Fruit fly (Drosophila melanogaster) whole organism: Measurements from ENCODE around the gene ScsbetaG.
A peak's percentile ranks its signal among the peaks of the same experiment; 100 is the strongest.

Source experiments
- CG8478 ChIP-seq: fragments of >200 bp; optimal IDR thresholded peaks from 2 replicates; lab custom pipeline; 2018; ENCODE audit warnings: inconsistent platforms
- Dll ChIP-seq: fragments of >200 bp; optimal IDR thresholded peaks from 2 replicates; lab custom pipeline; 2017
- EcR ChIP-seq, 2 experiments: fragments of >200 bp; optimal IDR thresholded peaks; 2 replicates each; lab custom pipeline; 2017; ENCODE audit warnings: missing biosample characterization in 2 of 2, missing genetic modification characterization in 2 of 2, missing genetic modification reagents in 2 of 2
- pan ChIP-seq: fragments of >200 bp; optimal IDR thresholded peaks from 2 replicates; lab custom pipeline; 2017
- psq ChIP-seq: fragments of >200 bp; optimal IDR thresholded peaks from 2 replicates; lab custom pipeline; 2017
- usp ChIP-seq: fragments of >200 bp; optimal IDR thresholded peaks from 2 replicates; lab custom pipeline; 2017; ENCODE audit warnings: missing biosample characterization, missing genetic modification characterization, mixed read lengths

ScsbetaG gene

dm6 chr3L:5592437-5592836, 28.9 kb upstream of the ScsbetaG start, which contains the start of gene spo:
spo (minus strand) TSS chr3L:5592571.
- TF ChIP-seq psq (no peak), pan (lab: Kevin White, UChicago) (no peak), usp (GFP tag; lab: Kevin White, UChicago) (no peak), EcR (GFP tag; optimal IDR thresholded peaks at IDR 0.05; lab: Kevin White, UChicago) (no peak), Dll (lab: Kevin White, UChicago) (no peak)

dm6 chr3L:5583295-5583707, 19.8 kb upstream of the ScsbetaG start:
- TF ChIP-seq usp (GFP tag; lab: Kevin White, UChicago) (no peak), CG8478 (no peak), EcR (GFP tag; optimal IDR thresholded peaks at IDR 0.05; lab: Kevin White, UChicago) (no peak), psq (no peak), pan (lab: Kevin White, UChicago) (no peak), Dll (lab: Kevin White, UChicago) (no peak)

dm6 chr3L:5581542-5581941, 18.1 kb upstream of the ScsbetaG start:
- no peak for TF ChIP-seq Dll (lab: Kevin White, UChicago)
- TF ChIP-seq usp (GFP tag; lab: Kevin White, UChicago) = no peak
- TF ChIP-seq CG8478 = no peak
- no peak for TF ChIP-seq psq
- no peak for TF ChIP-seq EcR (GFP tag; optimal IDR thresholded peaks at IDR 0.05; lab: Kevin White, UChicago)

- no peak for TF ChIP-seq psq
- no peak for TF ChIP-seq pan (lab: Kevin White, UChicago)
- TF ChIP-seq Dll (lab: Kevin White, UChicago) = no peak
- no peak for TF ChIP-seq CG8478
- no peak for TF ChIP-seq usp (GFP tag; lab: Kevin White, UChicago)
- TF ChIP-seq EcR (GFP tag; optimal IDR thresholded peaks at IDR 0.05; lab: Kevin White, UChicago) = no peak
Observed at dm6 chr3L:5580490-5581116, 17.1 kb upstream of the ScsbetaG start.

dm6 chr3L:5579762-5580161, 16.3 kb upstream of the ScsbetaG start:
- TF ChIP-seq EcR (GFP tag; optimal IDR thresholded peaks at IDR 0.05; lab: Kevin White, UChicago) = no peak
- TF ChIP-seq usp (GFP tag; lab: Kevin White, UChicago) = no peak
- no peak for TF ChIP-seq pan (lab: Kevin White, UChicago)
- TF ChIP-seq Dll (lab: Kevin White, UChicago) = no peak
- TF ChIP-seq CG8478 = no peak
- TF ChIP-seq psq = no peak

dm6 chr3L:5578595-5578994, 15.1 kb upstream of the ScsbetaG start:
- TF ChIP-seq usp (GFP tag; lab: Kevin White, UChicago) = no peak
- TF ChIP-seq Dll (lab: Kevin White, UChicago) = no peak
- no peak for TF ChIP-seq EcR (GFP tag; optimal IDR thresholded peaks at IDR 0.05; lab: Kevin White, UChicago)
- no peak for TF ChIP-seq CG8478
- TF ChIP-seq pan (lab: Kevin White, UChicago) = no peak
- no peak for TF ChIP-seq psq

dm6 chr3L:5577250-5578138, 14.0 kb upstream of the ScsbetaG start, which contains the start of gene Msr-110:
Msr-110 (minus strand) TSS chr3L:5577348.
- TF ChIP-seq EcR (GFP tag; optimal IDR thresholded peaks at IDR 0.05; lab: Kevin White, UChicago) (no peak), Dll (lab: Kevin White, UChicago) (no peak), pan (lab: Kevin White, UChicago) (no peak), usp (GFP tag; lab: Kevin White, UChicago) (no peak), psq (no peak), CG8478 (no peak)

- TF ChIP-seq EcR (GFP tag; optimal IDR thresholded peaks at IDR 0.05; lab: Kevin White, UChicago) (no peak), CG8478 (no peak), pan (lab: Kevin White, UChicago) (no peak), psq (no peak), usp (GFP tag; lab: Kevin White, UChicago) (no peak), Dll (lab: Kevin White, UChicago) (no peak)
Observed at dm6 chr3L:5576543-5576942, 13.1 kb upstream of the ScsbetaG start.

dm6 chr3L:5575524-5575923, 12.0 kb upstream of the ScsbetaG start:
- TF ChIP-seq usp (GFP tag; lab: Kevin White, UChicago) (no peak), EcR (GFP tag; optimal IDR thresholded peaks at IDR 0.05; lab: Kevin White, UChicago) (no peak), Dll (lab: Kevin White, UChicago) (no peak), pan (lab: Kevin White, UChicago) (no peak), CG8478 (no peak), psq (no peak)

- peak; percentile 9 for TF ChIP-seq Dll (lab: Kevin White, UChicago)
- TF ChIP-seq EcR (GFP tag; optimal IDR thresholded peaks at IDR 0.05; lab: Kevin White, UChicago) = no peak
Observed at dm6 chr3L:5571051-5571450, 7.6 kb upstream of the ScsbetaG start.

- TF ChIP-seq Dll (lab: Kevin White, UChicago) (no peak), CG8478 (no peak), pan (lab: Kevin White, UChicago) (no peak), psq (no peak), usp (GFP tag; lab: Kevin White, UChicago) (no peak), EcR (GFP tag; optimal IDR thresholded peaks at IDR 0.05; lab: Kevin White, UChicago) (no peak)
Observed at dm6 chr3L:5569724-5570123, 6.2 kb upstream of the ScsbetaG start.

dm6 chr3L:5568361-5568760, 4.9 kb upstream of the ScsbetaG start:
- TF ChIP-seq Dll (lab: Kevin White, UChicago) (no peak), usp (GFP tag; lab: Kevin White, UChicago) (no peak), pan (lab: Kevin White, UChicago) (no peak), EcR (GFP tag; optimal IDR thresholded peaks at IDR 0.05; lab: Kevin White, UChicago) (no peak), CG8478 (no peak), psq (no peak)
